Worm (Caenorhabditis elegans) whole organism, L1 larva: ENCODE data around the gene nhr-195.

ENCODE experiments used
- C34B4.2 ChIP-seq: sonication (generic microtip); optimal IDR thresholded peaks from 2 replicates; lab custom pipeline; 2017; ENCODE audit warnings: mild to moderate bottlenecking, missing genetic modification characterization, missing compliant biosample characterization
- aha-1 ChIP-seq: fragments of 150-350 bp; optimal IDR thresholded peaks from 2 replicates; lab custom pipeline; 2014; ENCODE audit warnings: missing biosample characterization, missing genetic modification characterization
- ama-1 ChIP-seq: fragments of 150-350 bp; optimal IDR thresholded peaks from 2 replicates; lab custom pipeline; 2014
- blmp-1 ChIP-seq: fragments of 150-350 bp; optimal IDR thresholded peaks from 2 replicates; lab custom pipeline; 2014; ENCODE audit warnings: missing biosample characterization, missing genetic modification characterization
- ceh-8 ChIP-seq: fragments of 200-800 bp; sonication (Bioruptor generic); optimal IDR thresholded peaks from 2 replicates; lab custom pipeline; 2018; ENCODE audit warnings: mild to moderate bottlenecking, missing genetic modification characterization, moderate library complexity, missing compliant biosample characterization
- ceh-82 ChIP-seq, 3 experiments: fragments of 150-350 bp in 1 of 3; sonication (generic microtip) in 2 of 3; optimal IDR thresholded peaks; 2 replicates each; lab custom pipeline; 2014 to 2017; ENCODE audit warnings: missing biosample characterization in 3 of 3, missing genetic modification characterization in 3 of 3
- dsc-1 ChIP-seq: sonication (generic microtip); optimal IDR thresholded peaks from 2 replicates; lab custom pipeline; 2016; ENCODE audit warnings: mild to moderate bottlenecking, missing genetic modification characterization, missing compliant biosample characterization
- efl-1 ChIP-seq, 4 experiments: fragments of 150-350 bp; optimal IDR thresholded peaks in 3 of 4; peaks in 1 of 4; 1 replicate in 1 of 4; 2 replicates in 3 of 4; lab custom pipeline; 2014; ENCODE audit warnings: missing biosample characterization in 2 of 4, missing genetic modification characterization in 2 of 4, missing genetic modification reagents in 2 of 4
- elt-2 ChIP-seq: sonication (generic microtip); optimal IDR thresholded peaks from 2 replicates; lab custom pipeline; 2016; ENCODE audit warnings: missing genetic modification characterization, mild to moderate bottlenecking, inconsistent platforms, missing compliant biosample characterization, missing genetic modification reagents
- fkh-10 ChIP-seq: sonication (generic microtip); optimal IDR thresholded peaks from 2 replicates; lab custom pipeline; 2017; ENCODE audit warnings: missing biosample characterization, missing genetic modification reagents, missing genetic modification characterization
- fkh-8 ChIP-seq: sonication (generic microtip); optimal IDR thresholded peaks from 2 replicates; lab custom pipeline; 2016; ENCODE audit warnings: mild to moderate bottlenecking, missing genetic modification characterization, missing compliant biosample characterization
- grh-1 ChIP-seq: fragments of 200-800 bp; sonication (Bioruptor generic); IDR thresholded peaks from 2 replicates; pipeline ENCODE4 v1.3.6; 2022; ENCODE audit warnings: missing genetic modification reagents, missing genetic modification characterization, missing compliant biosample characterization
- hlh-17 ChIP-seq: fragments of 200-800 bp; sonication (Bioruptor generic); optimal IDR thresholded peaks from 2 replicates; lab custom pipeline; 2018; ENCODE audit warnings: missing genetic modification characterization, mild to moderate bottlenecking, missing compliant biosample characterization, moderate library complexity, borderline replicate concordance
- hlh-4 ChIP-seq: sonication (generic microtip); optimal IDR thresholded peaks from 2 replicates; lab custom pipeline; 2016; ENCODE audit warnings: mild to moderate bottlenecking, missing genetic modification characterization, missing compliant biosample characterization
- hpl-2 ChIP-seq: fragments of 150-350 bp; optimal IDR thresholded peaks from 2 replicates; lab custom pipeline; 2014; ENCODE audit warnings: missing biosample characterization, missing genetic modification reagents, missing genetic modification characterization
- jun-1 ChIP-seq: fragments of 150-350 bp; optimal IDR thresholded peaks from 2 replicates; lab custom pipeline; 2014; ENCODE audit warnings: missing biosample characterization, missing genetic modification reagents, missing genetic modification characterization
- lin-13 ChIP-seq: fragments of 150-350 bp; optimal IDR thresholded peaks from 2 replicates; lab custom pipeline; 2014; ENCODE audit warnings: missing biosample characterization, missing genetic modification reagents, missing genetic modification characterization
- lin-14 ChIP-seq: fragments of 200-800 bp; sonication (Bioruptor generic); optimal IDR thresholded peaks from 2 replicates; lab custom pipeline; 2018; ENCODE audit warnings: mild to moderate bottlenecking, missing genetic modification characterization, moderate library complexity, missing compliant biosample characterization
- lsy-2 ChIP-seq, 2 experiments: fragments of 150-350 bp; optimal IDR thresholded peaks; 2 replicates each; lab custom pipeline; 2014; ENCODE audit warnings: missing biosample characterization in 2 of 2, missing genetic modification characterization in 2 of 2
- mab-9 ChIP-seq: fragments of 200-800 bp; sonication (Bioruptor generic); IDR thresholded peaks from 2 replicates; pipeline ENCODE4 v1.3.6; 2022; ENCODE audit warnings: missing genetic modification reagents, missing genetic modification characterization, missing compliant biosample characterization
- mdl-1 ChIP-seq, 2 experiments: fragments of 150-350 bp; optimal IDR thresholded peaks; 2 replicates each; lab custom pipeline; 2014 to 2017; ENCODE audit warnings: missing biosample characterization in 2 of 2, missing genetic modification characterization in 2 of 2, inconsistent platforms in 1 of 2
- mep-1 ChIP-seq: fragments of 150-350 bp; optimal IDR thresholded peaks from 2 replicates; lab custom pipeline; 2014; ENCODE audit warnings: missing biosample characterization, missing genetic modification characterization
- nhr-11 ChIP-seq: fragments of 150-350 bp; optimal IDR thresholded peaks from 2 replicates; lab custom pipeline; 2014; ENCODE audit warnings: missing biosample characterization, missing genetic modification characterization
- nhr-12 ChIP-seq: sonication (generic microtip); optimal IDR thresholded peaks from 2 replicates; lab custom pipeline; 2017; ENCODE audit warnings: missing biosample characterization, missing genetic modification characterization
- nhr-237 ChIP-seq: fragments of 150-350 bp; optimal IDR thresholded peaks from 2 replicates; lab custom pipeline; 2014; ENCODE audit warnings: missing biosample characterization, missing genetic modification characterization
- nhr-28 ChIP-seq: fragments of 150-350 bp; optimal IDR thresholded peaks from 2 replicates; lab custom pipeline; 2014; ENCODE audit warnings: missing biosample characterization, missing genetic modification characterization
- nhr-47 ChIP-seq: sonication (generic microtip); optimal IDR thresholded peaks from 2 replicates; lab custom pipeline; 2016; ENCODE audit warnings: mild to moderate bottlenecking, missing genetic modification characterization, moderate library complexity, missing compliant biosample characterization
- nhr-71 ChIP-seq: sonication (generic microtip); optimal IDR thresholded peaks from 2 replicates; lab custom pipeline; 2016; ENCODE audit warnings: mild to moderate bottlenecking, missing genetic modification characterization, moderate library complexity, missing compliant biosample characterization
- nhr-76 ChIP-seq: sonication (generic microtip); optimal IDR thresholded peaks from 2 replicates; lab custom pipeline; 2017; ENCODE audit warnings: missing biosample characterization, missing genetic modification characterization
- nhr-77 ChIP-seq: fragments of 150-350 bp; optimal IDR thresholded peaks from 2 replicates; lab custom pipeline; 2014; ENCODE audit warnings: missing biosample characterization, missing genetic modification characterization
- nhr-90 ChIP-seq: sonication (generic microtip); optimal IDR thresholded peaks from 2 replicates; lab custom pipeline; 2016; ENCODE audit warnings: mild to moderate bottlenecking, missing genetic modification characterization, missing compliant biosample characterization; ENCODE audit not compliant: poor library complexity
- pax-3 ChIP-seq: fragments of 200-800 bp; sonication (Bioruptor generic); optimal IDR thresholded peaks from 2 replicates; lab custom pipeline; 2018; ENCODE audit warnings: mild to moderate bottlenecking, missing genetic modification characterization, moderate library complexity, missing compliant biosample characterization
- rnt-1 ChIP-seq: sonication (generic microtip); optimal IDR thresholded peaks from 2 replicates; lab custom pipeline; 2016; ENCODE audit warnings: mild to moderate bottlenecking, missing genetic modification characterization, moderate library complexity, missing compliant biosample characterization
- skn-1 ChIP-seq: fragments of 150-350 bp; optimal IDR thresholded peaks from 2 replicates; lab custom pipeline; 2014; ENCODE audit warnings: missing biosample characterization, missing genetic modification characterization
- snu-23 ChIP-seq: sonication (generic microtip); optimal IDR thresholded peaks from 2 replicates; lab custom pipeline; 2016; ENCODE audit warnings: missing genetic modification characterization, missing compliant biosample characterization
- sptf-1 ChIP-seq: fragments of 150-350 bp; optimal IDR thresholded peaks from 2 replicates; lab custom pipeline; 2014; ENCODE audit warnings: missing biosample characterization, missing genetic modification characterization
- swsn-7 ChIP-seq: sonication (generic microtip); optimal IDR thresholded peaks from 2 replicates; lab custom pipeline; 2016; ENCODE audit warnings: missing genetic modification characterization, missing compliant biosample characterization
- tbx-2 ChIP-seq: sonication (generic microtip); optimal IDR thresholded peaks from 2 replicates; lab custom pipeline; 2016; ENCODE audit warnings: missing genetic modification characterization, missing compliant biosample characterization
- unc-30 ChIP-seq: sonication (generic microtip); optimal IDR thresholded peaks from 2 replicates; lab custom pipeline; 2017; ENCODE audit warnings: missing biosample characterization, missing genetic modification characterization
- unc-62 ChIP-seq: fragments of 150-350 bp; optimal IDR thresholded peaks from 2 replicates; lab custom pipeline; 2014; ENCODE audit warnings: missing biosample characterization, missing genetic modification reagents, missing genetic modification characterization
- unc-86 ChIP-seq: sonication (generic microtip); optimal IDR thresholded peaks from 2 replicates; lab custom pipeline; 2016; ENCODE audit warnings: missing genetic modification characterization, missing compliant biosample characterization

The nhr-195 gene

ce11 chrV:8985740-8986139, 13.6 kb upstream of the nhr-195 start, which contains the start of gene str-85:
TSS of gene str-85 (minus strand) at chrV:8985840.
- TF ChIP-seq nhr-28 (tag; lab: Kevin White, UChicago) (no peak), aha-1 (tag; lab: Kevin White, UChicago) (no peak), mdl-1 (tag; optimal IDR thresholded peaks at IDR 0.05; lab: Kevin White, UChicago) (no peak), nhr-76 (no peak), unc-30 (no peak), nhr-71 (tag; lab: Kevin White, UChicago) (no peak), skn-1 (no peak), nhr-11 (tag; lab: Kevin White, UChicago) (no peak), dsc-1 (tag; lab: Kevin White, UChicago) (no peak), nhr-12 (tag; lab: Kevin White, UChicago) (no peak), lin-14 (GFP tag; lab: Kevin White, UChicago) (no peak), nhr-77 (tag; lab: Kevin White, UChicago) (no peak), tbx-2 (tag; lab: Kevin White, UChicago) (no peak), nhr-90 (no peak), grh-1 (no peak)

- no peak for TF ChIP-seq unc-86 (tag; lab: Kevin White, UChicago)
- no peak for TF ChIP-seq efl-1 (optimal IDR thresholded peaks at IDR 0.05; lab: Kevin White, UChicago)
- peak in 1 of 2 experiments; percentile 92 for TF ChIP-seq efl-1 (GFP tag; optimal IDR thresholded peaks at IDR 0.05 in 1 of 2; lab: Kevin White, UChicago)
Measured at ce11 chrV:8984783-8985182, 12.6 kb upstream of the nhr-195 start.

ce11 chrV:8983604-8984003, 11.4 kb upstream of the nhr-195 start, which contains the start of gene str-86:
TSS of gene str-86 (minus strand) at chrV:8983704.
- TF ChIP-seq ceh-82 (tag; optimal IDR thresholded peaks at IDR 0.05; lab: Kevin White, UChicago), result no peak
- TF ChIP-seq ama-1, result no peak
- no peak for TF ChIP-seq nhr-28 (tag; lab: Kevin White, UChicago)
- no peak for TF ChIP-seq lsy-2 (tag; optimal IDR thresholded peaks at IDR 0.05; lab: Kevin White, UChicago)
- no peak for TF ChIP-seq hpl-2 (GFP tag; lab: Kevin White, UChicago)
- no peak for TF ChIP-seq fkh-8
- TF ChIP-seq mep-1, result no peak

ce11 chrV:8980845-8981244, 8.7 kb upstream of the nhr-195 start, which contains the start of gene str-84:
TSS of gene str-84 (minus strand) at chrV:8980945.
- TF ChIP-seq rnt-1 (tag; lab: Kevin White, UChicago), result no peak
- TF ChIP-seq sptf-1, result no peak
- TF ChIP-seq ceh-8 (GFP tag; lab: Kevin White, UChicago), result peak; percentile 83
- TF ChIP-seq grh-1, result no peak
- TF ChIP-seq, all 84 proteins: peak for 1

- TF ChIP-seq nhr-71 (tag; lab: Kevin White, UChicago) (no peak), pax-3 (tag; lab: Kevin White, UChicago) (no peak), mab-9 (GFP tag; lab: Robert Waterston, UW) (no peak), efl-1 (optimal IDR thresholded peaks at IDR 0.05; lab: Kevin White, UChicago) (no peak), efl-1 (GFP tag; optimal IDR thresholded peaks at IDR 0.05 in 1 of 2; lab: Kevin White, UChicago) (peak in 1 of 2 experiments; percentile 62), jun-1 (no peak)
- TF ChIP-seq, all 84 proteins: peak for 1
Measured at ce11 chrV:8977895-8978294, 5.7 kb upstream of the nhr-195 start.

ce11 chrV:8974889-8975422, 2.8 kb upstream of the nhr-195 start, which contains the start of gene nhr-143:
TSS of gene nhr-143 (minus strand) at chrV:8974939.
- no peak for TF ChIP-seq fkh-8
- no peak for TF ChIP-seq snu-23 (GFP tag; lab: Kevin White, UChicago)
- TF ChIP-seq jun-1, result peak; percentile 2
- TF ChIP-seq nhr-237 (tag; lab: Kevin White, UChicago), result no peak
- TF ChIP-seq lin-14 (GFP tag; lab: Kevin White, UChicago), result no peak
- no peak for TF ChIP-seq nhr-47 (tag; lab: Kevin White, UChicago)
- no peak for TF ChIP-seq swsn-7 (tag; lab: Kevin White, UChicago)
- TF ChIP-seq lin-13 (GFP tag; lab: Kevin White, UChicago), result no peak
- TF ChIP-seq fkh-10, result no peak
- TF ChIP-seq rnt-1 (tag; lab: Kevin White, UChicago), result no peak
- no peak for TF ChIP-seq nhr-90
- no peak for TF ChIP-seq ceh-8 (GFP tag; lab: Kevin White, UChicago)
- TF ChIP-seq hlh-4 (tag; lab: Kevin White, UChicago), result no peak
- no peak for TF ChIP-seq nhr-12 (tag; lab: Kevin White, UChicago)
- peak; percentile 3 for TF ChIP-seq nhr-71 (tag; lab: Kevin White, UChicago)
- TF ChIP-seq blmp-1 (tag; lab: Kevin White, UChicago), result peak; percentile 40
- TF ChIP-seq mep-1, result peak; percentile 7
- no peak for TF ChIP-seq C34B4.2 (tag; lab: Kevin White, UChicago)
- no peak for TF ChIP-seq hlh-17 (GFP tag; lab: Kevin White, UChicago)
- TF ChIP-seq elt-2 (tag; lab: Kevin White, UChicago), result peak; percentile 18
- no peak for TF ChIP-seq unc-62 (GFP tag; lab: Kevin White, UChicago)
- no peak for TF ChIP-seq grh-1
